Fruit fly (Drosophila melanogaster) ovary, adult (tissue): Measurements from ENCODE around the gene CG9691.

Experiments used
- CG17801 ChIP-seq: fragments of 200-800 bp; optimal IDR thresholded peaks from 2 replicates; lab custom pipeline; 2019; ENCODE audit warnings: missing biosample characterization, mild to moderate bottlenecking, missing genetic modification characterization, moderate library complexity; ENCODE audit not compliant: partially characterized antibody

Gene CG9691

DNA sequence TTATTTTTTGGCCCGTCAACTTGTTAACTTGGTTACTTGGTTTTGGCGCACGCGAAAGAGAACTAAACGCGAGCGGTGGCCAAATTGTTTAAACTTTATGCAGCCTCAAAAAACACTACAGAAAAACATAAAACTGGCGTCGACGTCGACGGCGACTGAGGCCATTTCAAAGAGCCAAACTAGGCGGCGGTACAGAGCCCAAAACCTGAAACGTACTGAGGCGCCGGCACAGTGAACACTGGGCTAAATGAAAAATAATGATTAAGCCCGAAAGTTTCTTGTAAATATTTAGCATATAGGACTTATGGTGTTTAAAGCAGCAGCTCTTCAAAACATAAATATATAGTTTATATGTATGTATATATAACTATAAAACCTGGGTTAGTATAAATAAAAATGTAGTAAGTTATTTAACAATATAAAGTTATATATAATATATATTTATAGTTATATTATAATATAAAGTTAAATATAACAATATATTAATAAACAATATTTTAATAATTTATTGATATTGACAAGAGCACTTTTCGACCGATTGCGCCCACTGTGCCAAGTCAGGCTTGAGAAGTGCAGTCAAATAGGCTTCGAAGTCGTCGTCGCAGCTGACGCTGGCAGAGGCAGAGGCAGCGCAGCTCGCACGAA is 15.4 kb downstream of the CG9691 start, which contains the start of gene CG15249:
Gene CG15249 (minus strand): TSS at position 51 of the 645 bp plus-strand sequence.
- TF ChIP-seq CG17801 (GFP tag; lab: Kevin White, UChicago), result no peak

DNA sequence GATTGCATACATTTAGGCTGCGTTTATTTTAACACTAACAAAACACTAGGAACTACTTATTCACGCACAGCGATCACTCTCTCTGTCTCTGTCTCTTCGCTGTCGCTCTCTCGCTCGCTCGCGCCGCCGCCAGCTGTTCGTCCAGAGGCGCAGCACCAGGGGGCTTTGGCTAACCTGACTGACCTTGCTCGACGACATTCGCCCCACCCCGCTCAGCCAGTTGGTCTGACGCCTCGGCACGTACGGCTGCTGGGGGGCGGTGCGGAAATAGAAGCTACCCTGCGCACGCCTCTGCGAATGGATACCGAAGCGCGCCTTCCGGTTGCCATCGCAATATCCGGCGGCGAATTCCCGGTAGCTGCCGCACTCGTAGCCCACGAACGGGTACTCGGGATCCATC is 25.1 kb downstream of the CG9691 start:
- no peak for TF ChIP-seq CG17801 (GFP tag; lab: Kevin White, UChicago)

DNA sequence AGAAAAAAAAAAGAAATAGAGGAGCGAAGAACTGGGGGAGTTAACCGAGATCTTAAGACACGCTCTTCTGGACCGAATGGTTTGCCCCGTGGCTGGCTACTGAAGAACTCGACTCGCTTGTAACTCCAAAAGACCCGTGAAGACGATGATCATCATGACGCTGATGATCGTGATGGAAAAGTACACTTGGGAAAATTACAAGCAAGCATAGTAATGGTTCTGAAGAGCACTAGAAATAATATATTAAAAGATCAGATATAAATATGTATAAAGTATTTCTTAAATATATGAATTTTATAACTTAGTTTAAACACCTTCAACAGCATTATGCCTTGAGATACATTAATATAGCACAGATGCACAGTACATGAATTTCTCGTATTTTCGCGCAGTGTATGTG is 26.8 kb downstream of the CG9691 start, which contains the start of gene CG1986:
Gene CG1986 (minus strand): TSS at position 101 of the 400 bp plus-strand sequence.
- TF ChIP-seq CG17801 (GFP tag; lab: Kevin White, UChicago), result no peak

DNA sequence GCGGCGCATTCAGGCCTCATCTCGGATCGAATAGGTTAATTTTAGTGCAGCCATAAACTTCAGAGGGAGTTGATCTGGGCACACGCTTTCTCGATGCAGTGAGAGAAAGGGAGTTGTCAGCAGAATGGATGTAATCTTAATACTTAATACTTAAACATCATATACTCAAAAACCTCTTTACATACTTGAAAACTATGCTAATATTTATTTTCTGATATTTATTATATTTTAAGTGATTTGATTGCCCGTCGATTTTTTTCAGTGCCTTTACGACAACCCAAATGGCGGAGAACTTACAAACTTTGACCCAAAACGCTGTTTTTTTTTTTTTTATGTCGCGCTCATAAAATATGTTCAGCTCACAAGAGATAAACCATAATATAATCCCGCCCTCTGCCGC is 27.5 kb downstream of the CG9691 start:
- no peak for TF ChIP-seq CG17801 (GFP tag; lab: Kevin White, UChicago)

DNA sequence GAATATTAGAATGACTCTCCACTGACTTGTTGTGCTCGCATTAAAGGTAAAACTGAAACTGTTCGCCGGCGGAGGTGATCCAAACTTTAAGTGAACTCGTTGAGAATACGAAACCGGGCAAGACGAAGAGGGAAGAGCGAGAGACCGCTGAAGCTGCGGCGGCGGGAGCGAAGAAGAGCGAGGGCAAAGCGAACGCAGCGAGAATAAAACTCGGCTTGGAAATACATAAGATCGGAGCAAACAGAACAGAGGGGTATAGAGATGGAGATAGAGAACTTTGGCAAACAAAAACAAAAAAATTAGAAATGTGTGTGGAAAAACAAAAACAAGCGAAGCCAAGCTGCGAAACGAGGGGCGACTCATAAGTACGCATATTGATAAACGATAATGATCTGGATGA is 46.6 kb downstream of the CG9691 start, which contains the start of gene Idgf4:
Gene Idgf4 (minus strand): TSS at position 67 of the 400 bp plus-strand sequence.
- TF ChIP-seq CG17801 (GFP tag; lab: Kevin White, UChicago), result no peak

DNA sequence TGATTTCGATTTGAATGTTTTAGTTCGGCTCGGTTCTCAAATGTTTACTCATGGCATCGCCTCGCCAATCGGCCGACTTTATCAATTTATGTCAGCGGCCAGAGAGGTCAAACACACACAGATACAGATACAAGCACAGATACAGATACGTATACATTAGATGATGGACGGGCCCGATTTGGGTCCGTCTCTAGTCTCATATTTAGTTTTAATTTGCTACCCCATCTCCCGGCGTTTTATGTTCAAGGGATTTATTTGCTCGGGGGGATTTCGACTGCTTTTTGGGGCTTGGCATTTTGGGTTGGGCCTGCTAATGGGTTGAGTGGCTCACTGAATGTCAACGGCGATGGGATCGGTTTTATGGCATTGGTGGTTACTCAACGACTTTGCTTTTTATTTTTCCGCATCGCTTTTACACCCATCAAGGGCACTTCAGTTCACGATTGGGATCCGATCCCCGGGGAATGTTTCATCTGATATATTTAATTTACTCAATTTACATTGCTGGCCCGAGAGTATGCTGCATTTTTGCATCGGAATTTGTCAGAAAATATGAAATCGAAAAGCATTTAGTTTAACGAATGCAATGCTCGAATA is 48.2 kb downstream of the CG9691 start:
- no peak for TF ChIP-seq CG17801 (GFP tag; lab: Kevin White, UChicago)
